Worm (Caenorhabditis elegans) whole organism, mixed stage, embryonic: Measurements from ENCODE around the gene trpl-5.

Experiments used
- M03D4.4 ChIP-seq: sonication (generic microtip); optimal IDR thresholded peaks from 2 replicates; lab custom pipeline; 2017; ENCODE audit warnings: mild to moderate bottlenecking, missing genetic modification characterization, missing compliant biosample characterization
- bed-3 ChIP-seq: fragments of 200-800 bp; sonication (Bioruptor generic); optimal IDR thresholded peaks from 3 replicates; lab custom pipeline; 2018; ENCODE audit warnings: mild to moderate bottlenecking, missing genetic modification characterization, moderate library complexity, missing compliant biosample characterization
- blmp-1 ChIP-seq: fragments of 150-350 bp; optimal IDR thresholded peaks from 2 replicates; lab custom pipeline; 2014; ENCODE audit warnings: missing biosample characterization, missing genetic modification characterization
- ceh-39 ChIP-seq: fragments of 150-350 bp; optimal IDR thresholded peaks from 2 replicates; lab custom pipeline; 2014; ENCODE audit warnings: missing biosample characterization, missing genetic modification characterization
- ceh-43 ChIP-seq: fragments of 200-800 bp; sonication (Bioruptor generic); optimal IDR thresholded peaks from 2 replicates; lab custom pipeline; 2018; ENCODE audit warnings: mild to moderate bottlenecking, missing genetic modification characterization, moderate library complexity, missing compliant biosample characterization
- ceh-83 ChIP-seq: fragments of 200-800 bp; sonication (Bioruptor generic); optimal IDR thresholded peaks from 2 replicates; lab custom pipeline; 2018; ENCODE audit warnings: mild to moderate bottlenecking, missing genetic modification characterization, missing compliant biosample characterization
- ces-1 ChIP-seq: fragments of 150-350 bp; optimal IDR thresholded peaks from 2 replicates; lab custom pipeline; 2014; ENCODE audit warnings: missing biosample characterization, missing genetic modification reagents, missing genetic modification characterization
- cnd-1 ChIP-seq: fragments of 200-800 bp; sonication (Bioruptor generic); optimal IDR thresholded peaks from 2 replicates; lab custom pipeline; 2018; ENCODE audit warnings: mild to moderate bottlenecking, missing genetic modification characterization, missing compliant biosample characterization
- drap-1 ChIP-seq: fragments of 200-800 bp; sonication (Bioruptor generic); optimal IDR thresholded peaks from 3 replicates; lab custom pipeline; 2018; ENCODE audit warnings: mild to moderate bottlenecking, missing genetic modification characterization, missing compliant biosample characterization
- elt-3 ChIP-seq: fragments of 150-350 bp; optimal IDR thresholded peaks from 2 replicates; lab custom pipeline; 2014; ENCODE audit warnings: missing biosample characterization, missing genetic modification characterization
- flh-1 ChIP-seq: fragments of 200-800 bp; sonication (Bioruptor generic); optimal IDR thresholded peaks from 2 replicates; lab custom pipeline; 2018; ENCODE audit warnings: mild to moderate bottlenecking, missing genetic modification characterization, moderate library complexity, missing compliant biosample characterization
- ham-2 ChIP-seq: fragments of 200-800 bp; sonication (Bioruptor generic); optimal IDR thresholded peaks from 2 replicates; lab custom pipeline; 2018; ENCODE audit warnings: mild to moderate bottlenecking, missing genetic modification characterization, missing compliant biosample characterization
- hlh-1 ChIP-seq: fragments of 150-350 bp; optimal IDR thresholded peaks from 2 replicates; lab custom pipeline; 2014; ENCODE audit warnings: missing biosample characterization, missing genetic modification reagents, missing genetic modification characterization
- lin-13 ChIP-seq: fragments of 150-350 bp; optimal IDR thresholded peaks from 2 replicates; lab custom pipeline; 2014; ENCODE audit warnings: missing biosample characterization, missing genetic modification characterization
- lin-32 ChIP-seq: fragments of 200-800 bp; sonication (Bioruptor generic); optimal IDR thresholded peaks from 2 replicates; lab custom pipeline; 2018; ENCODE audit warnings: mild to moderate bottlenecking, missing genetic modification characterization, missing compliant biosample characterization
- lsy-2 ChIP-seq: fragments of 150-350 bp; optimal IDR thresholded peaks from 2 replicates; lab custom pipeline; 2014; ENCODE audit warnings: missing biosample characterization, missing genetic modification characterization
- mab-5 ChIP-seq: fragments of 150-350 bp; optimal IDR thresholded peaks from 2 replicates; lab custom pipeline; 2014; ENCODE audit warnings: missing biosample characterization, missing genetic modification characterization
- mep-1 ChIP-seq: fragments of 150-350 bp; optimal IDR thresholded peaks from 2 replicates; lab custom pipeline; 2017; ENCODE audit warnings: missing biosample characterization, missing genetic modification reagents, missing genetic modification characterization, inconsistent platforms
- mls-2 ChIP-seq: sonication (generic microtip); optimal IDR thresholded peaks from 2 replicates; lab custom pipeline; 2016; ENCODE audit warnings: mild to moderate bottlenecking, missing genetic modification characterization, moderate library complexity, missing compliant biosample characterization
- nhr-12 ChIP-seq: fragments of 150-350 bp; optimal IDR thresholded peaks from 2 replicates; lab custom pipeline; 2014; ENCODE audit warnings: missing biosample characterization, missing genetic modification characterization
- nhr-2 ChIP-seq: fragments of 150-350 bp; optimal IDR thresholded peaks from 2 replicates; lab custom pipeline; 2014; ENCODE audit warnings: missing biosample characterization, missing genetic modification characterization
- nhr-237 ChIP-seq: fragments of 150-350 bp; optimal IDR thresholded peaks from 2 replicates; lab custom pipeline; 2014; ENCODE audit warnings: missing biosample characterization, missing genetic modification characterization
- nhr-28 ChIP-seq: fragments of 150-350 bp; optimal IDR thresholded peaks from 2 replicates; lab custom pipeline; 2014; ENCODE audit warnings: missing biosample characterization, missing genetic modification characterization
- nhr-76 ChIP-seq: sonication (generic microtip); optimal IDR thresholded peaks from 2 replicates; lab custom pipeline; 2017; ENCODE audit warnings: missing biosample characterization, missing genetic modification characterization
- pha-4 ChIP-seq: fragments of 150-350 bp; optimal IDR thresholded peaks from 2 replicates; lab custom pipeline; 2018; ENCODE audit warnings: missing biosample characterization, missing genetic modification reagents, missing genetic modification characterization
- sem-2 ChIP-seq: fragments of 200-800 bp; sonication (Bioruptor generic); optimal IDR thresholded peaks from 2 replicates; lab custom pipeline; 2018; ENCODE audit warnings: mild to moderate bottlenecking, missing genetic modification characterization, missing compliant biosample characterization
- snpc-4 ChIP-seq: fragments of 150-350 bp; optimal IDR thresholded peaks from 2 replicates; lab custom pipeline; 2014; ENCODE audit warnings: missing biosample characterization, missing genetic modification characterization
- sptf-1 ChIP-seq: sonication (generic microtip); optimal IDR thresholded peaks from 2 replicates; lab custom pipeline; 2017; ENCODE audit warnings: mild to moderate bottlenecking, missing genetic modification characterization, moderate library complexity, missing compliant biosample characterization
- tbx-8 ChIP-seq: fragments of 200-800 bp; sonication (Bioruptor generic); optimal IDR thresholded peaks from 2 replicates; lab custom pipeline; 2018; ENCODE audit warnings: mild to moderate bottlenecking, missing genetic modification characterization, moderate library complexity, missing compliant biosample characterization
- unc-120 ChIP-seq: sonication (generic microtip); optimal IDR thresholded peaks from 2 replicates; lab custom pipeline; 2017; ENCODE audit warnings: missing genetic modification characterization, missing compliant biosample characterization; ENCODE audit not compliant: poor library complexity, severe bottlenecking
- unc-39 ChIP-seq: fragments of 150-350 bp; optimal IDR thresholded peaks from 2 replicates; lab custom pipeline; 2014; ENCODE audit warnings: missing biosample characterization, missing genetic modification characterization
- unc-62 ChIP-seq: fragments of 150-350 bp; optimal IDR thresholded peaks from 2 replicates; lab custom pipeline; 2014; ENCODE audit warnings: missing biosample characterization, missing genetic modification reagents, missing genetic modification characterization
- zip-8 ChIP-seq: fragments of 150-350 bp; optimal IDR thresholded peaks from 2 replicates; lab custom pipeline; 2014; ENCODE audit warnings: missing biosample characterization, missing genetic modification characterization
- ztf-11 ChIP-seq: fragments of 150-350 bp; optimal IDR thresholded peaks from 2 replicates; lab custom pipeline; 2014; ENCODE audit warnings: missing biosample characterization, missing genetic modification characterization

trpl-5 gene

DNA sequence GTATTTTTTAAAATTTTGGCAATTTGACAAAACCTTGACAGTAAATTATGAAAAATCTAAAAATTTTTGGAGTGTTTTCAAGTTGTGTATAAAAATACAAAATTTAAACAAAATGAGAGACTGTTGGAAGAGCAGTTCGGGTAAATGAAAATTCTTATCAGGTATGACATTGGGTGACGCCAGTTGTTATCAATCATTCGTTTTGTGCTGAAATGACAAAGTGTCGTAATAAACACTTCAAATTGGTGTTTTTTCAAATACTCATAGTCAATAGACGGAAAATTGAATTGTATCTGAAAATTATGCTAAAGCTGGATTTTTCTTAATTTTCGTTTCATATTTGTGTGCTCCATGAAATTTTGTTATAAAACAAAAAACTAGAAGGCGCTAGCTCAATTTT is 32.3 kb upstream of the trpl-5 start:
- no peak for TF ChIP-seq M03D4.4 (tag; lab: Kevin White, UChicago)

DNA sequence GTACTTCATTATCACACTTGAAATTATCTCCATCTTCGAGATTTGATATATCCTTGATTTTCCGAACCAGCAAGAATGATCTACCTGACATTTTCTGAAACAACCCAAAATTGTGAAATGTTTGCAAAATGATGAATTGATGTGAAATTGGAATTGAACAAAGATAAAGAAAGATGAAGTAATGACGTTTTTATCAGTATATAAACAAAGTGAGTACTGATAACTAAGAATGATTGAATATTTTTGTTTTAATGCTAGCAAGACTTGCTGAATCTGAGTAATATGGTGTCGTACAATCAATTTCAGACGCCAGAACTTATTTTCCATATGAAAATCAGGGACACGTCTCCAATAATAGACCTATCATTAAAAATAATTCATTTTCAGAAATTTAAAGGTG is 31.7 kb upstream of the trpl-5 start, which contains the start of gene math-37:
math-37 (minus strand) TSS at position 101 of the 400 bp plus-strand sequence.
- no peak for TF ChIP-seq nhr-237 (tag; lab: Kevin White, UChicago)
- TF ChIP-seq nhr-76: no peak
- TF ChIP-seq drap-1 (GFP tag; lab: Kevin White, UChicago): no peak
- TF ChIP-seq lin-32 (GFP tag; lab: Kevin White, UChicago): no peak
- TF ChIP-seq pha-4 (tag; lab: Kevin White, UChicago): no peak
- TF ChIP-seq sem-2 (GFP tag; lab: Kevin White, UChicago): no peak
- no peak for TF ChIP-seq elt-3 (tag; lab: Kevin White, UChicago)
- TF ChIP-seq blmp-1: no peak
- no peak for TF ChIP-seq unc-62 (GFP tag; lab: Kevin White, UChicago)
- no peak for TF ChIP-seq zip-8 (tag; lab: Kevin White, UChicago)
- TF ChIP-seq, all 35 proteins: peak for 0

DNA sequence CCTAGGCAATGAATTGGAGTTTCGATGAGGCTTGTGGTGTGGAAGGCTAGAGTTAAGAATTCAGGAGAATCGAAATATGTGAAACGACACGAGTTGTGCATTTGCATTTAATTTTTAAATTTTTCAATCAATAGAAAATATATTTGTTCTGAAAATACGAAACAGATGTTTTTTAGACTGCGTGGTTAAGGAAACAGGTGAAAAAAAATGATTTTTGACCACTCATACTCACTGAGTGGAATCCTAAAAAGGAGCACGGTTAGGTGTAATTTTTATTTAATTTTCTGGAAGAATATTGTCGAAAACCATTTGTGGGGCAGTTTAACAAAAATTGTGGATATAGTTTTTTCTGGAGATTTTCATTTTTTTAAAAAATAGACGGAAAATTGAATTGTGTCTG is 26.4 kb upstream of the trpl-5 start, which contains the start of gene srh-195:
srh-195 (minus strand) TSS at position 101 of the 400 bp plus-strand sequence.
- TF ChIP-seq ceh-83 (GFP tag; lab: Kevin White, UChicago) (no peak), flh-1 (GFP tag; lab: Kevin White, UChicago) (no peak), ztf-11 (no peak), ceh-43 (GFP tag; lab: Kevin White, UChicago) (no peak), snpc-4 (tag; lab: Kevin White, UChicago) (no peak), cnd-1 (tag; lab: Kevin White, UChicago) (no peak), hlh-1 (no peak), tbx-8 (GFP tag; lab: Kevin White, UChicago) (no peak), nhr-76 (no peak), drap-1 (GFP tag; lab: Kevin White, UChicago) (no peak), blmp-1 (no peak), sptf-1 (tag; lab: Kevin White, UChicago) (no peak), nhr-28 (tag; lab: Kevin White, UChicago) (no peak), bed-3 (no peak), zip-8 (tag; lab: Kevin White, UChicago) (no peak), elt-3 (tag; lab: Kevin White, UChicago) (no peak), unc-62 (GFP tag; lab: Kevin White, UChicago) (no peak), lin-32 (GFP tag; lab: Kevin White, UChicago) (no peak), nhr-2 (tag; lab: Kevin White, UChicago) (no peak)

DNA sequence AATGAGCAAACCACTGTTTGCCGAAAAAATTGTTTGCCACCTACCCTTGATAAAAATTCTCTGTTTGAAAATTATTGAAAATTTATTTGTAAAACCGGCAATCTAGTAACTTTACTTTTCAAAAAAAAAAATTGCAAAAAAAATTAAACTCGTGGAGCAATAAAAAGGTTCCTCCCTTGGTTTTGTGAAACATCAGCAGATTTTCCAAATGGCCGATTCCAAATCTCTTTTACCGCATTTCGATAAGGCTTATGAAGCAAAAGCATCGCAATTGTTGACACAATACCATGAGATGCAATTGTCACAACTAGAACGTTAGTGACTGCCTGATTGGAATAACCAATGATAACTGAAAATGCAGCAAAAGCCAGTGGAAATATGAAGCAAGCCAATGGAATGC is 24.1 kb upstream of the trpl-5 start:
- TF ChIP-seq ceh-39 (tag; lab: Kevin White, UChicago) (no peak), unc-62 (GFP tag; lab: Kevin White, UChicago) (no peak), nhr-76 (no peak), elt-3 (tag; lab: Kevin White, UChicago) (no peak), blmp-1 (no peak), ceh-83 (GFP tag; lab: Kevin White, UChicago) (no peak), nhr-237 (tag; lab: Kevin White, UChicago) (no peak), cnd-1 (tag; lab: Kevin White, UChicago) (no peak), ztf-11 (no peak), unc-120 (no peak), nhr-2 (tag; lab: Kevin White, UChicago) (no peak), nhr-12 (tag; lab: Kevin White, UChicago) (no peak), unc-39 (tag; lab: Kevin White, UChicago) (no peak), lin-13 (tag; lab: Kevin White, UChicago) (no peak), mls-2 (no peak), lin-32 (GFP tag; lab: Kevin White, UChicago) (no peak), lsy-2 (tag; lab: Kevin White, UChicago) (no peak), ham-2 (GFP tag; lab: Kevin White, UChicago) (no peak), mab-5 (no peak), tbx-8 (GFP tag; lab: Kevin White, UChicago) (no peak)

DNA sequence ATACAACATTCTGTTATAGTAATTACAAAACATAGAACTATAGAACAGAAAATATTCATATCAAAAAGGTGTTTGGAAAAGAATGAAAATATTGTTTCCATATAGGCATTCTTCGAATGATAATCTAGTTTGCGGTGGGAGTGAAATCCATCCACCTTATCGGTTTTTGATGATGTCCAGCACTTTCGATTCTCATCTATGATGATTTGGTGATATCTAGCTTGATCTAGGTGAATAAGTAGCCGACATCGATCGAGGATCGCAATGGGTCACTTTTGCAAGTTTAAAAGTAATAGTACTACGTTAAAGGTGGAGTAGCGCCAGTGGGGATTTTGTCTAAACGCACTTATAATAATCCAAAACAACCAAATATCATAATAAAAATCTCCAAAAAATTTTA is 22.5 kb upstream of the trpl-5 start, which contains the start of gene R52.6:
R52.6 (minus strand) TSS at position 101 of the 400 bp plus-strand sequence.
- TF ChIP-seq ceh-39 (tag; lab: Kevin White, UChicago): no peak
- TF ChIP-seq unc-39 (tag; lab: Kevin White, UChicago): no peak
- no peak for TF ChIP-seq lin-32 (GFP tag; lab: Kevin White, UChicago)
- no peak for TF ChIP-seq ceh-83 (GFP tag; lab: Kevin White, UChicago)
- TF ChIP-seq nhr-12 (tag; lab: Kevin White, UChicago): no peak
- TF ChIP-seq zip-8 (tag; lab: Kevin White, UChicago): no peak
- TF ChIP-seq ces-1 (GFP tag; lab: Kevin White, UChicago): no peak
- no peak for TF ChIP-seq bed-3
- TF ChIP-seq mep-1 (tag; lab: Kevin White, UChicago): no peak
- TF ChIP-seq lsy-2 (tag; lab: Kevin White, UChicago): no peak
- TF ChIP-seq nhr-28 (tag; lab: Kevin White, UChicago): no peak
- no peak for TF ChIP-seq tbx-8 (GFP tag; lab: Kevin White, UChicago)
